Fruit fly (Drosophila melanogaster) whole organism, embryonic: ENCODE data around the gene GluClalpha.

Experiments used
- CG18262 ChIP-seq: fragments of 200-800 bp; optimal IDR thresholded peaks from 3 replicates; lab custom pipeline; 2019; ENCODE audit warnings: missing biosample characterization, mild to moderate bottlenecking, missing genetic modification characterization, moderate library complexity
- CG6689 ChIP-seq: fragments of 200-800 bp; sonication (Bioruptor generic); IDR thresholded peaks from 2 replicates; pipeline ENCODE4 v1.3.6; 2022; ENCODE audit warnings: missing biosample characterization, missing genetic modification characterization
- CG7556 ChIP-seq: fragments of 200-800 bp; sonication (Bioruptor generic); optimal IDR thresholded peaks from 2 replicates; lab custom pipeline; 2017; ENCODE audit warnings: missing biosample characterization, mild to moderate bottlenecking, missing genetic modification characterization
- CG7745 ChIP-seq: fragments of 200-800 bp; sonication (Bioruptor generic); optimal IDR thresholded peaks from 2 replicates; lab custom pipeline; 2018; ENCODE audit warnings: missing biosample characterization, mild to moderate bottlenecking, missing genetic modification characterization, moderate library complexity
- CG7839 ChIP-seq: fragments of 200-800 bp; sonication (Bioruptor generic); optimal IDR thresholded peaks from 3 replicates; lab custom pipeline; 2018; ENCODE audit warnings: missing biosample characterization, mild to moderate bottlenecking, missing genetic modification characterization, moderate library complexity
- D19A ChIP-seq: fragments of 200-800 bp; optimal IDR thresholded peaks from 3 replicates; lab custom pipeline; 2019; ENCODE audit warnings: missing biosample characterization, mild to moderate bottlenecking, missing genetic modification characterization, moderate library complexity
- Dad ChIP-seq: fragments of 200-800 bp; sonication (Bioruptor generic); optimal IDR thresholded peaks from 3 replicates; lab custom pipeline; 2016; ENCODE audit warnings: missing biosample characterization, missing genetic modification characterization
- Eip74EF ChIP-seq, 2 experiments: fragments of 200-800 bp in 1 of 2; fragments of >200 bp in 1 of 2; sonication (Bioruptor generic) in 1 of 2; optimal IDR thresholded peaks; 2 replicates each; lab custom pipeline; 2017 to 2019; ENCODE audit warnings: missing biosample characterization in 2 of 2, missing genetic modification characterization in 2 of 2, mild to moderate bottlenecking in 1 of 2, moderate library complexity in 1 of 2
- Hr51 ChIP-seq, 2 experiments: fragments of 200-800 bp; sonication (Bioruptor generic); optimal IDR thresholded peaks; 2 replicates in 1 of 2; 3 replicates in 1 of 2; lab custom pipeline; 2016 to 2018; ENCODE audit warnings: missing biosample characterization in 2 of 2, missing genetic modification characterization in 2 of 2, mild to moderate bottlenecking in 1 of 2, moderate library complexity in 1 of 2
- Lim3 ChIP-seq: fragments of 200-800 bp; sonication (Bioruptor generic); IDR thresholded peaks from 2 replicates; pipeline ENCODE4 v1.3.6; 2022; ENCODE audit warnings: missing biosample characterization, missing genetic modification characterization
- MBD-R2 ChIP-seq: fragments of 200-800 bp; sonication (Bioruptor generic); IDR thresholded peaks from 2 replicates; pipeline ENCODE4 v1.3.6; 2022; ENCODE audit warnings: missing biosample characterization, missing genetic modification characterization
- Med ChIP-seq: fragments of 200-800 bp; sonication (Bioruptor generic); peaks from one replicate; lab custom pipeline; 2016; ENCODE audit warnings: missing biosample characterization, missing genetic modification characterization, mild to moderate bottlenecking, inconsistent platforms, moderate library complexity
- NfI ChIP-seq: fragments of 200-800 bp; sonication (Bioruptor generic); optimal IDR thresholded peaks from 3 replicates; lab custom pipeline; 2018; ENCODE audit warnings: missing biosample characterization, mild to moderate bottlenecking, missing genetic modification characterization, moderate library complexity
- Ssrp ChIP-seq: fragments of 200-800 bp; sonication (Bioruptor generic); optimal IDR thresholded peaks from 2 replicates; lab custom pipeline; 2018; ENCODE audit warnings: missing biosample characterization, mild to moderate bottlenecking, missing genetic modification characterization, moderate library complexity
- ato ChIP-seq: fragments of 200-800 bp; sonication (Bioruptor generic); IDR thresholded peaks from 2 replicates; pipeline ENCODE4 v1.3.6; 2022; ENCODE audit warnings: missing biosample characterization, missing genetic modification characterization; ENCODE audit not compliant: partially characterized antibody
- gem ChIP-seq: fragments of 200-800 bp; sonication (Bioruptor generic); optimal IDR thresholded peaks from 2 replicates; lab custom pipeline; 2019; ENCODE audit warnings: missing biosample characterization, mild to moderate bottlenecking, missing genetic modification characterization, moderate library complexity
- grau ChIP-seq: fragments of 200-800 bp; optimal IDR thresholded peaks from 3 replicates; lab custom pipeline; 2019; ENCODE audit warnings: missing biosample characterization, mild to moderate bottlenecking, missing genetic modification characterization, moderate library complexity
- lmd ChIP-seq: fragments of 200-800 bp; sonication (Bioruptor generic); IDR thresholded peaks from 2 replicates; pipeline ENCODE4 v1.3.6; 2022; ENCODE audit warnings: missing biosample characterization, missing genetic modification characterization
- nmo ChIP-seq: fragments of 200-800 bp; sonication (Bioruptor generic); optimal IDR thresholded peaks from 2 replicates; lab custom pipeline; 2018; ENCODE audit warnings: missing biosample characterization, mild to moderate bottlenecking, missing genetic modification characterization, moderate library complexity
- row ChIP-seq: fragments of 200-800 bp; sonication (Bioruptor generic); IDR thresholded peaks from 3 replicates; pipeline ENCODE4 v1.3.6; 2022; ENCODE audit warnings: missing biosample characterization, missing genetic modification characterization
- sd ChIP-seq: fragments of 200-800 bp; sonication (Bioruptor generic); optimal IDR thresholded peaks from 3 replicates; lab custom pipeline; 2018; ENCODE audit warnings: missing biosample characterization, mild to moderate bottlenecking, missing genetic modification characterization, moderate library complexity
- sens ChIP-seq: fragments of 200-800 bp; sonication (Bioruptor generic); peaks from one replicate; lab custom pipeline; 2016; ENCODE audit warnings: missing biosample characterization, missing genetic modification characterization
- slbo ChIP-seq: fragments of 200-800 bp; sonication (Bioruptor generic); IDR thresholded peaks from 2 replicates; pipeline ENCODE4 v1.3.6; 2022; ENCODE audit warnings: missing biosample characterization, missing genetic modification characterization
- sqz ChIP-seq: fragments of 200-800 bp; sonication (Bioruptor generic); optimal IDR thresholded peaks from 3 replicates; lab custom pipeline; 2018; ENCODE audit warnings: missing biosample characterization, mild to moderate bottlenecking, missing genetic modification characterization
- unpg ChIP-seq: fragments of 200-800 bp; sonication (Bioruptor generic); optimal IDR thresholded peaks from 3 replicates; lab custom pipeline; 2018; ENCODE audit warnings: missing biosample characterization, mild to moderate bottlenecking, missing genetic modification characterization, moderate library complexity

GluClalpha gene

DNA sequence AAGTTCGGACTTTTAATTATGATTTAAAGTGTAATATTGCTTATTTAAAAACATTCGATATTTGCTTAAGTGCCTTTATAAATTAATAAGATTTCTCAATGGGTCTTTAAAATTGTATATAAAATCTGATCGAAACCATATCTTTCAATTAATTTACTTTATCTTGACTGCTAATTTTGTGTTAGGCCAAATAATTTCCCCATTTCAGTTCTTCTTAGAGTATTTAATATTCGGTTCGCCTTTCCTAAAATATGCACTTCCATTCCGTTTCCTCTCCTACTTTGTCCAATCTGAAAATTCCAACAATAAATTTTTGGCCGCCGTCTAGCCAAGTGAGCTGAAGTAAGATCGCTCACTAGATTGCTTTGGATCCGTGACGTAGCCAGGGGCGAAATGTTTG is 94.0 kb downstream of the GluClalpha start (continued):
- peak; percentile 80 for TF ChIP-seq sd (tag; lab: Kevin White, UChicago)
- peak; percentile 16 for TF ChIP-seq CG7556
- no peak for TF ChIP-seq MBD-R2 (GFP tag; lab: Robert Waterston, UW)
- peak; percentile 54; the same call in 2 of the 3 replicates for TF ChIP-seq row (GFP tag; lab: Robert Waterston, UW)
- peak; percentile 92 for TF ChIP-seq D19A (tag; lab: Kevin White, UChicago)
- peak; percentile 39 for TF ChIP-seq Ssrp (tag; lab: Kevin White, UChicago)
- TF ChIP-seq unpg, result peak; percentile 25
- peak; percentile 25 for TF ChIP-seq nmo (GFP tag; lab: Kevin White, UChicago)
- TF ChIP-seq ato, result no peak
- TF ChIP-seq Hr51 (GFP tag; optimal IDR thresholded peaks at IDR 0.05; lab: Kevin White, UChicago), result peak in 1 of 2 experiments; percentile 67
- TF ChIP-seq CG6689 (GFP tag; lab: Robert Waterston, UW), result 0 out of 2 replicates have a peak, but pooled peaks have one; percentile 8
- no peak for TF ChIP-seq NfI
- TF ChIP-seq Lim3, result no peak
- peak; percentile 18 for TF ChIP-seq CG18262
- TF ChIP-seq Med (GFP tag; lab: Kevin White, UChicago), result peak; percentile 51
- TF ChIP-seq sens, result peak; percentile 82
- TF ChIP-seq Dad (GFP tag; lab: Kevin White, UChicago), result no peak
- peak; percentile 36 for TF ChIP-seq slbo (GFP tag; lab: Robert Waterston, UW)
- peak; percentile 37 for TF ChIP-seq CG7839 (tag; lab: Kevin White, UChicago)
- TF ChIP-seq sqz (GFP tag; lab: Kevin White, UChicago), result no peak
- peak; percentile 35 for TF ChIP-seq grau (tag; lab: Kevin White, UChicago)
- TF ChIP-seq gem, result peak; percentile 66
- peak; percentile 19; the same call in 1 of the 2 replicates for TF ChIP-seq lmd
- TF ChIP-seq CG7745 (tag; lab: Kevin White, UChicago), result no peak
- TF ChIP-seq Eip74EF (GFP tag; optimal IDR thresholded peaks at IDR 0.05; lab: Kevin White, UChicago), result peak in 1 of 2 experiments; percentile 14
